Comparison of ENCODE assay signal across 3 worm cellular contexts in the genomic region with DNA sequence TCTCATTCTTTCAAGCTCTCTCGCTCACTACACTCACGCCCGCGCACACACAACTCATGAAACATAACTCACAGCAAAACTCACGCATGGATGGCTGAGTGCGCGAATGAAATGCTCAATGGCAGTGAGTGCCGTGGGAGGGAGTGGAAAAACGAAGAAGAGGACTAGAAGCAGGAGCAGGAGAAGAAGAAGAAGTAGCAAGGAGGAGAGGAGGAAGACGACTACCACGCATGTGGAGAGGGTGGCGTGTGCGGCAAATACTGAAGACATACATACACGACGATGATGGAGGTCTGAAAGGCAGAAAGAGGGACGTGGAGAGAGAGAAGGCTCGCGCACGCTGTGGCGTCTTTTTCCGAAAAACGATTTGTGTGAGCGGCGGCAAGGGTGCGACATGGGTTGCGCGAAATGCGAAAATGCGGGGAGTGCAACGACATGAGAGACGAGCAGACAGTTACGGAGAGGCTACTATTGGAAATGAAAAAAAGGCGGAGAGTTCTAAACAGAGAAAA.
A peak's percentile ranks its signal among the peaks of the same experiment; 100 is the strongest.
TF ChIP-seq lines count a peak whose summit lies in the region.

No protein-coding gene starts in this region.

TF ChIP-seq in whole organism, L1 larva, 84 proteins besides CTCF, POLR2A, EP300 and RAD21 (continued from another document and continues in another):
- TF ChIP-seq nhr-20 (tag; optimal IDR thresholded peaks at IDR 0.05; lab: Kevin White, UChicago) (peak; percentile 48), elt-3 (tag; optimal IDR thresholded peaks at IDR 0.05; lab: Kevin White, UChicago) (no peak), irx-1 (tag; optimal IDR thresholded peaks at IDR 0.05; lab: Kevin White, UChicago) (peak; percentile 26), pax-3 (tag; optimal IDR thresholded peaks at IDR 0.05; lab: Kevin White, UChicago) (peak; percentile 51), vab-15 (tag; optimal IDR thresholded peaks at IDR 0.05; lab: Kevin White, UChicago) (no peak), sup-37 (GFP tag; optimal IDR thresholded peaks at IDR 0.05; lab: Kevin White, UChicago) (no peak), zip-4 (GFP tag; optimal IDR thresholded peaks at IDR 0.05; lab: Kevin White, UChicago) (peak; percentile 15), F16B12.6 (tag; optimal IDR thresholded peaks at IDR 0.05; lab: Kevin White, UChicago) (peak; percentile 18), Y116A8C.19 (tag; optimal IDR thresholded peaks at IDR 0.05; lab: Kevin White, UChicago; ENCODE audit: borderline replicate concordance) (no peak), dsc-1 (tag; optimal IDR thresholded peaks at IDR 0.05; lab: Kevin White, UChicago) (peak; percentile 74), snu-23 (GFP tag; optimal IDR thresholded peaks at IDR 0.05; lab: Kevin White, UChicago) (peak; percentile 67), fkh-10 (GFP tag; optimal IDR thresholded peaks at IDR 0.05; lab: Kevin White, UChicago) (peak; percentile 72), nhr-76 (tag; optimal IDR thresholded peaks at IDR 0.05; lab: Kevin White, UChicago) (no peak), alr-1 (tag; optimal IDR thresholded peaks at IDR 0.05; lab: Kevin White, UChicago; ENCODE audit: borderline replicate concordance) (no peak), ceh-63 (GFP tag; optimal IDR thresholded peaks at IDR 0.05; lab: Kevin White, UChicago) (no peak), mab-9 (GFP tag; IDR thresholded peaks at IDR 0.05; lab: Robert Waterston, UW) (no peak), ces-1 (GFP tag; optimal IDR thresholded peaks at IDR 0.05; lab: Kevin White, UChicago) (no peak), nhr-19 (GFP tag; conservative IDR thresholded peaks at IDR 0.05; lab: Robert Waterston, UW) (peak; percentile 24), lir-3 (tag; optimal IDR thresholded peaks at IDR 0.05; lab: Kevin White, UChicago; ENCODE audit: poor library complexity) (peak; percentile 27), pqm-1 (tag; optimal IDR thresholded peaks at IDR 0.05; lab: Kevin White, UChicago) (no peak), nhr-71 (tag; optimal IDR thresholded peaks at IDR 0.05; lab: Kevin White, UChicago) (peak; percentile 78), ceh-88 (GFP tag; IDR thresholded peaks at IDR 0.05; lab: Robert Waterston, UW) (no peak), skn-1 (tag; optimal IDR thresholded peaks at IDR 0.05; lab: Kevin White, UChicago) (no peak), sox-4 (tag; optimal IDR thresholded peaks at IDR 0.05; lab: Kevin White, UChicago) (peak; percentile 54), sptf-1 (tag; optimal IDR thresholded peaks at IDR 0.05; lab: Kevin White, UChicago) (no peak), nhr-77 (tag; optimal IDR thresholded peaks at IDR 0.05; lab: Kevin White, UChicago) (peak; percentile 13), isw-1 (GFP tag; IDR thresholded peaks at IDR 0.05; lab: Robert Waterston, UW) (no peak; the same call in none of the 2 replicates), ceh-90 (tag; optimal IDR thresholded peaks at IDR 0.05; lab: Kevin White, UChicago) (no peak), nhr-84 (tag; optimal IDR thresholded peaks at IDR 0.05; lab: Kevin White, UChicago) (no peak), elt-2 (tag; optimal IDR thresholded peaks at IDR 0.05; lab: Kevin White, UChicago) (no peak), lin-35 (GFP tag; optimal IDR thresholded peaks at IDR 0.05; lab: Kevin White, UChicago) (no peak), nhr-237 (tag; optimal IDR thresholded peaks at IDR 0.05; lab: Kevin White, UChicago) (no peak), pag-3 (tag; optimal IDR thresholded peaks at IDR 0.05; lab: Kevin White, UChicago; ENCODE audit: borderline replicate concordance, insufficient read depth) (no peak), jun-1 (tag; optimal IDR thresholded peaks at IDR 0.05; lab: Kevin White, UChicago) (peak; percentile 54), grh-1 (GFP tag; IDR thresholded peaks at IDR 0.05; lab: Robert Waterston, UW) (no peak), mef-2 (tag; optimal IDR thresholded peaks at IDR 0.05; lab: Kevin White, UChicago) (no peak), hlh-4 (tag; optimal IDR thresholded peaks at IDR 0.05; lab: Kevin White, UChicago) (no peak), lin-15B (tag; optimal IDR thresholded peaks at IDR 0.05; lab: Kevin White, UChicago) (no peak), snpc-4 (tag; optimal IDR thresholded peaks at IDR 0.05; lab: Kevin White, UChicago) (no peak), unc-98 (GFP tag; IDR thresholded peaks at IDR 0.05; lab: Robert Waterston, UW) (no peak), C04F5.9 (tag; optimal IDR thresholded peaks at IDR 0.05; lab: Kevin White, UChicago) (no peak), ama-1 (optimal IDR thresholded peaks at IDR 0.05; lab: Kevin White, UChicago) (no peak), C16A3.4 (tag; optimal IDR thresholded peaks at IDR 0.05; lab: Kevin White, UChicago) (peak; percentile 27)

TF ChIP-seq in whole organism, L3 larva, 47 proteins besides CTCF, POLR2A, EP300 and RAD21 (continued from another document):
- TF ChIP-seq egl-27 (tag; optimal IDR thresholded peaks at IDR 0.05; lab: Kevin White, UChicago): no peak
- peak; percentile 39 for TF ChIP-seq pha-4 (tag; optimal IDR thresholded peaks at IDR 0.05; lab: Kevin White, UChicago)
- no peak for TF ChIP-seq ceh-16 (tag; optimal IDR thresholded peaks at IDR 0.05; lab: Kevin White, UChicago)
- no peak for TF ChIP-seq ceh-28 (tag; optimal IDR thresholded peaks at IDR 0.05; lab: Kevin White, UChicago)
- no peak for TF ChIP-seq nhr-43 (tag; optimal IDR thresholded peaks at IDR 0.05; lab: Kevin White, UChicago; ENCODE audit: poor library complexity, severe bottlenecking)
- no peak for TF ChIP-seq nhr-28 (tag; optimal IDR thresholded peaks at IDR 0.05; lab: Kevin White, UChicago)
- no peak for TF ChIP-seq mml-1 (tag; optimal IDR thresholded peaks at IDR 0.05; lab: Kevin White, UChicago)
- no peak for TF ChIP-seq nhr-23 (tag; optimal IDR thresholded peaks at IDR 0.05; lab: Kevin White, UChicago)
- TF ChIP-seq skn-1 (tag; optimal IDR thresholded peaks at IDR 0.05; lab: Kevin White, UChicago): peak; percentile 37
- no peak for TF ChIP-seq elt-3 (tag; optimal IDR thresholded peaks at IDR 0.05; lab: Kevin White, UChicago)
- TF ChIP-seq pqm-1 (tag; optimal IDR thresholded peaks at IDR 0.05; lab: Kevin White, UChicago): no peak
- no peak for TF ChIP-seq aly-2 (tag; optimal IDR thresholded peaks at IDR 0.05; lab: Kevin White, UChicago)
- no peak for TF ChIP-seq elt-1 (tag; optimal IDR thresholded peaks at IDR 0.05; lab: Kevin White, UChicago)
- TF ChIP-seq lin-39 (tag; optimal IDR thresholded peaks at IDR 0.05; lab: Kevin White, UChicago): peak; percentile 76
- no peak for TF ChIP-seq nhr-25 (tag; optimal IDR thresholded peaks at IDR 0.05; lab: Kevin White, UChicago)
- no peak for TF ChIP-seq ceh-9 (tag; optimal IDR thresholded peaks at IDR 0.05; lab: Kevin White, UChicago)
- TF ChIP-seq fkh-10 (GFP tag; optimal IDR thresholded peaks at IDR 0.05; lab: Kevin White, UChicago): peak; percentile 93
- no peak for TF ChIP-seq ztf-4 (tag; optimal IDR thresholded peaks at IDR 0.05; lab: Kevin White, UChicago)
- TF ChIP-seq nhr-77 (tag; optimal IDR thresholded peaks at IDR 0.05; lab: Kevin White, UChicago): no peak
- no peak for TF ChIP-seq fkh-2 (tag; optimal IDR thresholded peaks at IDR 0.05; lab: Kevin White, UChicago)
- TF ChIP-seq zag-1 (tag; optimal IDR thresholded peaks at IDR 0.05; lab: Kevin White, UChicago): peak; percentile 63
- no peak for TF ChIP-seq nhr-67 (tag; optimal IDR thresholded peaks at IDR 0.05; lab: Kevin White, UChicago)
- no peak for TF ChIP-seq nhr-76 (tag; optimal IDR thresholded peaks at IDR 0.05; lab: Kevin White, UChicago)
- no peak for TF ChIP-seq elt-2 (tag; optimal IDR thresholded peaks at IDR 0.05; lab: Kevin White, UChicago)
- peak; percentile 48 for TF ChIP-seq jun-1 (tag; optimal IDR thresholded peaks at IDR 0.05; lab: Kevin White, UChicago)
- TF ChIP-seq nhr-237 (tag; optimal IDR thresholded peaks at IDR 0.05; lab: Kevin White, UChicago): no peak
- no peak for TF ChIP-seq fos-1 (tag; optimal IDR thresholded peaks at IDR 0.05; lab: Kevin White, UChicago)
- peak; percentile 80 for TF ChIP-seq hmg-11 (tag; optimal IDR thresholded peaks at IDR 0.05; lab: Kevin White, UChicago)
- peak; percentile 10 for TF ChIP-seq lin-15B (tag; optimal IDR thresholded peaks at IDR 0.05; lab: Kevin White, UChicago)

TF ChIP-seq in whole organism, young adult, 124 proteins besides CTCF, POLR2A, EP300 and RAD21 (continued from another document and continues in another):
- TF ChIP-seq efl-1 (GFP tag; optimal IDR thresholded peaks at IDR 0.05; lab: Kevin White, UChicago) (no peak), F10E7.11 (tag; optimal IDR thresholded peaks at IDR 0.05; lab: Kevin White, UChicago) (no peak), ceh-91 (GFP tag; IDR thresholded peaks at IDR 0.05; lab: Robert Waterston, UW) (no peak), ztf-6 (GFP tag; IDR thresholded peaks at IDR 0.05; lab: Robert Waterston, UW) (peak; percentile 15; the same call in 1 of the 2 replicates), nhr-90 (tag; optimal IDR thresholded peaks at IDR 0.05; lab: Kevin White, UChicago) (no peak), Y56A3A.18 (GFP tag; IDR thresholded peaks at IDR 0.05; lab: Robert Waterston, UW) (no peak), gei-17 (GFP tag; optimal IDR thresholded peaks at IDR 0.05; lab: Kevin White, UChicago) (peak; percentile 13), K12H6.12 (tag; optimal IDR thresholded peaks at IDR 0.05; lab: Kevin White, UChicago) (peak; percentile 76), F37B4.10 (GFP tag; IDR thresholded peaks at IDR 0.05; lab: Robert Waterston, UW) (no peak), let-526 (GFP tag; IDR thresholded peaks at IDR 0.05; lab: Robert Waterston, UW) (no peak), madf-3 (GFP tag; IDR thresholded peaks at IDR 0.05; lab: Robert Waterston, UW) (no peak), hsf-1 (GFP tag; IDR thresholded peaks at IDR 0.05; lab: Robert Waterston, UW) (no peak), cebp-1 (GFP tag; IDR thresholded peaks at IDR 0.05; lab: Robert Waterston, UW) (no peak), cebp-1 (tag; optimal IDR thresholded peaks at IDR 0.05; lab: Kevin White, UChicago) (peak; percentile 67), snpc-1.1 (tag; optimal IDR thresholded peaks at IDR 0.05; lab: Kevin White, UChicago; ENCODE audit: insufficient read depth) (no peak), ztf-18 (tag; optimal IDR thresholded peaks at IDR 0.05; lab: Kevin White, UChicago) (peak; percentile 33), ekl-4 (GFP tag; IDR thresholded peaks at IDR 0.05; lab: Robert Waterston, UW) (no peak), nhr-27 (tag; optimal IDR thresholded peaks at IDR 0.05; lab: Kevin White, UChicago) (no peak), bed-1 (GFP tag; IDR thresholded peaks at IDR 0.05; lab: Robert Waterston, UW) (no peak), somi-1 (GFP tag; optimal IDR thresholded peaks at IDR 0.05; lab: Kevin White, UChicago) (peak; percentile 22), ama-1 (optimal IDR thresholded peaks at IDR 0.05; lab: Kevin White, UChicago) (no peak), ama-1 (GFP tag; optimal IDR thresholded peaks at IDR 0.05; lab: Kevin White, UChicago) (no peak), lsl-1 (GFP tag; optimal IDR thresholded peaks at IDR 0.05; lab: Kevin White, UChicago) (no peak), B0019.2 (GFP tag; conservative IDR thresholded peaks at IDR 0.05; lab: Robert Waterston, UW) (no peak), nfyb-1 (GFP tag; IDR thresholded peaks at IDR 0.05; lab: Robert Waterston, UW) (peak; percentile 69), cebp-2 (GFP tag; IDR thresholded peaks at IDR 0.05; lab: Robert Waterston, UW) (no peak), hmg-20 (GFP tag; IDR thresholded peaks at IDR 0.05; lab: Robert Waterston, UW) (no peak), aptf-2 (GFP tag; conservative IDR thresholded peaks at IDR 0.05; lab: Robert Waterston, UW) (no peak), egl-44 (GFP tag; IDR thresholded peaks at IDR 0.05; lab: Robert Waterston, UW) (no peak), madf-8 (GFP tag; conservative IDR thresholded peaks at IDR 0.05; lab: Robert Waterston, UW) (no peak), fkh-3 (tag; optimal IDR thresholded peaks at IDR 0.05; lab: Kevin White, UChicago) (no peak), zfh-2 (GFP tag; conservative IDR thresholded peaks at IDR 0.05; lab: Robert Waterston, UW) (peak; percentile 93), him-1 (tag; optimal IDR thresholded peaks at IDR 0.05; lab: Kevin White, UChicago) (no peak), chd-7 (tag; optimal IDR thresholded peaks at IDR 0.05; lab: Kevin White, UChicago) (peak; percentile 65), ztf-3 (GFP tag; optimal IDR thresholded peaks at IDR 0.05; lab: Kevin White, UChicago) (no peak), aptf-3 (GFP tag; IDR thresholded peaks at IDR 0.05; lab: Robert Waterston, UW) (no peak), lag-1 (GFP tag; IDR thresholded peaks at IDR 0.05; lab: Robert Waterston, UW) (no peak), lin-54 (GFP tag; optimal IDR thresholded peaks at IDR 0.05; lab: Kevin White, UChicago) (peak; percentile 12), ets-4 (GFP tag; optimal IDR thresholded peaks at IDR 0.05; lab: Kevin White, UChicago) (no peak), nfya-1 (tag; optimal IDR thresholded peaks at IDR 0.05; lab: Kevin White, UChicago; ENCODE audit: borderline replicate concordance, insufficient read depth) (no peak), dox-1 (GFP tag; IDR thresholded peaks at IDR 0.05; lab: Robert Waterston, UW) (peak; percentile 42; the same call in 1 of the 2 replicates), lir-1 (GFP tag; conservative IDR thresholded peaks at IDR 0.05; lab: Robert Waterston, UW) (peak; percentile 44; the same call in 1 of the 2 replicates), ceh-100 (GFP tag; IDR thresholded peaks at IDR 0.05; lab: Robert Waterston, UW) (no peak), tbx-9 (tag; optimal IDR thresholded peaks at IDR 0.05; lab: Kevin White, UChicago; ENCODE audit: borderline replicate concordance) (no peak), Y67H2A.10 (GFP tag; conservative IDR thresholded peaks at IDR 0.05; lab: Robert Waterston, UW) (no peak), attf-5 (GFP tag; optimal IDR thresholded peaks at IDR 0.05; lab: Kevin White, UChicago) (peak; percentile 26), ZK185.1 (tag; optimal IDR thresholded peaks at IDR 0.05; lab: Kevin White, UChicago; ENCODE audit: poor library complexity, severe bottlenecking) (no peak), nfya-2 (GFP tag; IDR thresholded peaks at IDR 0.05; lab: Robert Waterston, UW) (no peak), B0261.1 (tag; optimal IDR thresholded peaks at IDR 0.05; lab: Kevin White, UChicago) (no peak), tlf-1 (GFP tag; optimal IDR thresholded peaks at IDR 0.05; lab: Kevin White, UChicago) (no peak), zim-3 (tag; optimal IDR thresholded peaks at IDR 0.05; lab: Kevin White, UChicago) (no peak), F55B11.4 (tag; optimal IDR thresholded peaks at IDR 0.05; lab: Kevin White, UChicago; ENCODE audit: borderline replicate concordance, insufficient read depth) (no peak), Y95B8A.8 (GFP tag; IDR thresholded peaks at IDR 0.05; lab: Robert Waterston, UW) (no peak), rpc-1 (optimal IDR thresholded peaks at IDR 0.05; lab: Kevin White, UChicago) (no peak), rpc-1 (tag; optimal IDR thresholded peaks at IDR 0.05; lab: Kevin White, UChicago) (no peak), snpc-1.3 (tag; optimal IDR thresholded peaks at IDR 0.05; lab: Kevin White, UChicago; ENCODE audit: insufficient read depth) (no peak), hrde-1 (tag; optimal IDR thresholded peaks at IDR 0.05; lab: Kevin White, UChicago; ENCODE audit: borderline replicate concordance) (no peak), K11D2.4 (GFP tag; IDR thresholded peaks at IDR 0.05; lab: Robert Waterston, UW) (no peak; the same call in 1 of the 2 replicates), hlh-12 (tag; optimal IDR thresholded peaks at IDR 0.05; lab: Kevin White, UChicago) (no peak), attf-6 (GFP tag; IDR thresholded peaks at IDR 0.05; lab: Robert Waterston, UW) (no peak), F22D6.2 (tag; optimal IDR thresholded peaks at IDR 0.05; lab: Kevin White, UChicago) (no peak), Y79H2A.3 (GFP tag; conservative IDR thresholded peaks at IDR 0.05; lab: Robert Waterston, UW) (no peak), F49E8.2 (tag; optimal IDR thresholded peaks at IDR 0.05; lab: Kevin White, UChicago; ENCODE audit: insufficient read depth) (no peak), ztf-28 (GFP tag; IDR thresholded peaks at IDR 0.05; lab: Robert Waterston, UW) (no peak), unc-62 (GFP tag; optimal IDR thresholded peaks at IDR 0.05; lab: Kevin White, UChicago) (no peak), F39B2.1 (GFP tag; IDR thresholded peaks at IDR 0.05; lab: Robert Waterston, UW) (no peak), egrh-3 (GFP tag; IDR thresholded peaks at IDR 0.05; lab: Robert Waterston, UW) (no peak)
